Worm (Caenorhabditis elegans) whole organism, mixed stage, embryonic: ENCODE data around the gene T26E4.9.
"Not testable (repeated sequence)": the region's sequence is repeated elsewhere in the genome, so short reads cannot be mapped to it uniquely, and the experiment has no call there.

ENCODE experiments used
- blmp-1 ChIP-seq: fragments of 150-350 bp; optimal IDR thresholded peaks from 2 replicates; lab custom pipeline; 2014; ENCODE audit warnings: missing biosample characterization, missing genetic modification characterization
- ces-1 ChIP-seq: fragments of 150-350 bp; optimal IDR thresholded peaks from 2 replicates; lab custom pipeline; 2014; ENCODE audit warnings: missing biosample characterization, missing genetic modification reagents, missing genetic modification characterization
- elt-1 ChIP-seq: sonication (generic microtip); optimal IDR thresholded peaks from 2 replicates; lab custom pipeline; 2017; ENCODE audit warnings: missing genetic modification characterization, mild to moderate bottlenecking, missing compliant biosample characterization, antibody characterized with exemption, moderate library complexity, borderline replicate concordance; ENCODE audit not compliant: insufficient read depth
- lin-13 ChIP-seq: fragments of 150-350 bp; optimal IDR thresholded peaks from 2 replicates; lab custom pipeline; 2014; ENCODE audit warnings: missing biosample characterization, missing genetic modification characterization
- lsy-2 ChIP-seq: fragments of 150-350 bp; optimal IDR thresholded peaks from 2 replicates; lab custom pipeline; 2014; ENCODE audit warnings: missing biosample characterization, missing genetic modification characterization
- mep-1 ChIP-seq: fragments of 150-350 bp; optimal IDR thresholded peaks from 2 replicates; lab custom pipeline; 2017; ENCODE audit warnings: missing biosample characterization, missing genetic modification reagents, missing genetic modification characterization, inconsistent platforms
- nhr-12 ChIP-seq: fragments of 150-350 bp; optimal IDR thresholded peaks from 2 replicates; lab custom pipeline; 2014; ENCODE audit warnings: missing biosample characterization, missing genetic modification characterization
- nhr-237 ChIP-seq: fragments of 150-350 bp; optimal IDR thresholded peaks from 2 replicates; lab custom pipeline; 2014; ENCODE audit warnings: missing biosample characterization, missing genetic modification characterization
- nhr-28 ChIP-seq: fragments of 150-350 bp; optimal IDR thresholded peaks from 2 replicates; lab custom pipeline; 2014; ENCODE audit warnings: missing biosample characterization, missing genetic modification characterization
- nhr-76 ChIP-seq: sonication (generic microtip); optimal IDR thresholded peaks from 2 replicates; lab custom pipeline; 2017; ENCODE audit warnings: missing biosample characterization, missing genetic modification characterization
- pha-4 ChIP-seq: fragments of 150-350 bp; optimal IDR thresholded peaks from 2 replicates; lab custom pipeline; 2018; ENCODE audit warnings: missing biosample characterization, missing genetic modification reagents, missing genetic modification characterization
- snpc-4 ChIP-seq: fragments of 150-350 bp; optimal IDR thresholded peaks from 2 replicates; lab custom pipeline; 2014; ENCODE audit warnings: missing biosample characterization, missing genetic modification characterization
- unc-39 ChIP-seq: fragments of 150-350 bp; optimal IDR thresholded peaks from 2 replicates; lab custom pipeline; 2014; ENCODE audit warnings: missing biosample characterization, missing genetic modification characterization
- unc-62 ChIP-seq: fragments of 150-350 bp; optimal IDR thresholded peaks from 2 replicates; lab custom pipeline; 2014; ENCODE audit warnings: missing biosample characterization, missing genetic modification reagents, missing genetic modification characterization

DNA sequence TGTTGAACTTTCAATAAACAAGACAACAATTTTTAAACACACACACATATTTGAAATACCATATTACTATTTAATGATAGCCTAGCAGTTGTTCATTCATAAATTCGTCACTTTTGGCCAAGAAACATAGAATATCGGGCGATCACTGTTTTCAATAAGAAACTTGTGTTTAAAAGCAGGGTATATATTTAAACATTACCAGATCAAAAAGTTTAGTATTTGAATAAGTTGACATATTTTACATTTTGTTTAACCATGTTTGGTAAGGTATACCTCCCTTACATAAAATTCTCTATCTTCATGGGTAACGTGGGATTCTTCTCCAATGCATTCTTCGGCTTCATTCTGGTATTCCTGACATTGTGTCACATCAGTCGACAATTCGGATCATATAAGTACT lies 47.8 kb downstream of the T26E4.9 start, which contains the start of gene str-8:
- TF ChIP-seq unc-62 (GFP tag; lab: Kevin White, UChicago); nhr-12 (tag; lab: Kevin White, UChicago); mep-1 (tag; lab: Kevin White, UChicago); nhr-237 (tag; lab: Kevin White, UChicago); ces-1 (GFP tag; lab: Kevin White, UChicago); lin-13 (tag; lab: Kevin White, UChicago); nhr-76 (tag; lab: Kevin White, UChicago); pha-4 (tag; lab: Kevin White, UChicago); nhr-28 (tag; lab: Kevin White, UChicago); lsy-2; snpc-4 (tag; lab: Kevin White, UChicago); unc-39; elt-1 (tag; lab: Kevin White, UChicago); blmp-1 (tag; lab: Kevin White, UChicago): not testable (repeated sequence)
